Worm (Caenorhabditis elegans) whole organism, L2 larva: ENCODE measurements around the gene Y75B8A.63.

Source experiments
- C34F6.9 ChIP-seq: fragments of 150-350 bp; optimal IDR thresholded peaks from 2 replicates; lab custom pipeline; 2014; ENCODE audit warnings: missing biosample characterization, missing genetic modification characterization
- F13H6.1 ChIP-seq: sonication (generic microtip); optimal IDR thresholded peaks from 2 replicates; lab custom pipeline; 2016; ENCODE audit warnings: missing genetic modification characterization, missing compliant biosample characterization
- ZK546.5 ChIP-seq: sonication (generic microtip); optimal IDR thresholded peaks from 2 replicates; lab custom pipeline; 2017; ENCODE audit warnings: missing biosample characterization, missing genetic modification characterization
- alr-1 ChIP-seq: fragments of 150-350 bp; optimal IDR thresholded peaks from 2 replicates; lab custom pipeline; 2014; ENCODE audit warnings: missing biosample characterization, missing genetic modification characterization
- aly-2 ChIP-seq: fragments of 150-350 bp; optimal IDR thresholded peaks from 2 replicates; lab custom pipeline; 2014; ENCODE audit warnings: missing biosample characterization, missing genetic modification characterization
- ama-1 ChIP-seq: fragments of 150-350 bp; optimal IDR thresholded peaks from 2 replicates; lab custom pipeline; 2018; ENCODE audit warnings: inconsistent platforms
- ceh-16 ChIP-seq: fragments of 150-350 bp; optimal IDR thresholded peaks from 2 replicates; lab custom pipeline; 2014; ENCODE audit warnings: missing biosample characterization, missing genetic modification characterization
- ceh-82 ChIP-seq: fragments of 150-350 bp; optimal IDR thresholded peaks from 2 replicates; lab custom pipeline; 2014; ENCODE audit warnings: missing biosample characterization, missing genetic modification characterization
- crh-2 ChIP-seq: sonication (generic microtip); optimal IDR thresholded peaks from 2 replicates; lab custom pipeline; 2017; ENCODE audit warnings: missing biosample characterization, missing genetic modification characterization
- elt-1 ChIP-seq: fragments of 150-350 bp; optimal IDR thresholded peaks from 2 replicates; lab custom pipeline; 2014; ENCODE audit warnings: missing biosample characterization, missing genetic modification characterization
- elt-3 ChIP-seq: sonication (generic microtip); optimal IDR thresholded peaks from 2 replicates; lab custom pipeline; 2017; ENCODE audit warnings: missing biosample characterization, missing genetic modification characterization
- gmeb-1 ChIP-seq: fragments of 150-350 bp; optimal IDR thresholded peaks from 2 replicates; lab custom pipeline; 2014; ENCODE audit warnings: missing biosample characterization, missing genetic modification characterization
- lin-11 ChIP-seq: fragments of 150-350 bp; sonication (generic microtip); optimal IDR thresholded peaks from 2 replicates; lab custom pipeline; 2014; ENCODE audit warnings: missing biosample characterization, missing genetic modification characterization, inconsistent platforms, mixed read lengths
- lin-13 ChIP-seq: fragments of 150-350 bp; optimal IDR thresholded peaks from 2 replicates; lab custom pipeline; 2014; ENCODE audit warnings: missing biosample characterization, missing genetic modification reagents, missing genetic modification characterization
- lsy-2 ChIP-seq, 2 experiments: fragments of 150-350 bp in 1 of 2; sonication (generic microtip) in 1 of 2; optimal IDR thresholded peaks; 2 replicates each; lab custom pipeline; 2014 to 2017; ENCODE audit warnings: missing biosample characterization in 2 of 2, missing genetic modification characterization in 2 of 2
- mab-5 ChIP-seq: fragments of 150-350 bp; optimal IDR thresholded peaks from 2 replicates; lab custom pipeline; 2014; ENCODE audit warnings: missing biosample characterization, missing genetic modification characterization
- mbf-1 ChIP-seq: sonication (generic microtip); optimal IDR thresholded peaks from 2 replicates; lab custom pipeline; 2017; ENCODE audit warnings: missing biosample characterization, missing genetic modification characterization
- mdl-1 ChIP-seq, 2 experiments: fragments of 150-350 bp in 1 of 2; sonication (generic microtip) in 1 of 2; optimal IDR thresholded peaks; 2 replicates each; lab custom pipeline; 2017; ENCODE audit warnings: missing biosample characterization in 2 of 2, missing genetic modification characterization in 2 of 2
- nhr-10 ChIP-seq: sonication (generic microtip); optimal IDR thresholded peaks from 2 replicates; lab custom pipeline; 2017; ENCODE audit warnings: missing biosample characterization, missing genetic modification characterization
- nhr-12 ChIP-seq: fragments of 150-350 bp; optimal IDR thresholded peaks from 2 replicates; lab custom pipeline; 2014; ENCODE audit warnings: missing biosample characterization, missing genetic modification characterization
- nhr-129 ChIP-seq: fragments of 150-350 bp; optimal IDR thresholded peaks from 2 replicates; lab custom pipeline; 2014; ENCODE audit warnings: missing biosample characterization, missing genetic modification characterization
- nhr-21 ChIP-seq: fragments of 150-350 bp; optimal IDR thresholded peaks from 2 replicates; lab custom pipeline; 2014; ENCODE audit warnings: missing biosample characterization, missing genetic modification characterization
- nhr-23 ChIP-seq: fragments of 150-350 bp; optimal IDR thresholded peaks from 2 replicates; lab custom pipeline; 2014; ENCODE audit warnings: missing biosample characterization, missing genetic modification reagents, missing genetic modification characterization
- nhr-25 ChIP-seq: fragments of 150-350 bp; sonication (generic microtip); optimal IDR thresholded peaks from 3 replicates; lab custom pipeline; 2014; ENCODE audit warnings: missing biosample characterization, missing genetic modification characterization
- nhr-6 ChIP-seq: fragments of 150-350 bp; optimal IDR thresholded peaks from 2 replicates; lab custom pipeline; 2014; ENCODE audit warnings: missing biosample characterization, missing genetic modification characterization
- peb-1 ChIP-seq: fragments of 150-350 bp; optimal IDR thresholded peaks from 2 replicates; lab custom pipeline; 2014; ENCODE audit warnings: missing biosample characterization, missing genetic modification characterization
- sem-4 ChIP-seq: fragments of 150-350 bp; optimal IDR thresholded peaks from 2 replicates; lab custom pipeline; 2014; ENCODE audit warnings: missing biosample characterization, missing genetic modification reagents, missing genetic modification characterization
- skn-1 ChIP-seq: sonication (generic microtip); optimal IDR thresholded peaks from 2 replicates; lab custom pipeline; 2017; ENCODE audit warnings: missing biosample characterization, missing genetic modification characterization
- sma-3 ChIP-seq: sonication (generic microtip); optimal IDR thresholded peaks from 2 replicates; lab custom pipeline; 2016; ENCODE audit warnings: missing genetic modification reagents, missing genetic modification characterization, missing compliant biosample characterization
- sma-9 ChIP-seq, 2 experiments: fragments of 150-350 bp in 1 of 2; sonication (generic microtip) in 1 of 2; optimal IDR thresholded peaks; 2 replicates each; lab custom pipeline; 2014 to 2016; ENCODE audit warnings: missing genetic modification characterization in 2 of 2, mild to moderate bottlenecking in 1 of 2, missing biosample characterization in 1 of 2, missing compliant biosample characterization in 1 of 2, missing genetic modification reagents in 1 of 2, moderate library complexity in 1 of 2
- snpc-4 ChIP-seq: fragments of 150-350 bp; optimal IDR thresholded peaks from 2 replicates; lab custom pipeline; 2014; ENCODE audit warnings: missing biosample characterization, missing genetic modification characterization
- unc-55 ChIP-seq: fragments of 150-350 bp; sonication (generic microtip); optimal IDR thresholded peaks from 3 replicates; lab custom pipeline; 2014; ENCODE audit warnings: missing biosample characterization, missing genetic modification reagents, missing genetic modification characterization
- zag-1 ChIP-seq: fragments of 150-350 bp; optimal IDR thresholded peaks from 2 replicates; lab custom pipeline; 2014; ENCODE audit warnings: missing biosample characterization, missing genetic modification characterization
- ztf-11 ChIP-seq: sonication (generic microtip); optimal IDR thresholded peaks from 2 replicates; lab custom pipeline; 2017; ENCODE audit warnings: missing biosample characterization, missing genetic modification characterization
- ztf-4 ChIP-seq: fragments of 150-350 bp; optimal IDR thresholded peaks from 2 replicates; lab custom pipeline; 2014; ENCODE audit warnings: missing biosample characterization, missing genetic modification characterization

The Y75B8A.63 gene

DNA sequence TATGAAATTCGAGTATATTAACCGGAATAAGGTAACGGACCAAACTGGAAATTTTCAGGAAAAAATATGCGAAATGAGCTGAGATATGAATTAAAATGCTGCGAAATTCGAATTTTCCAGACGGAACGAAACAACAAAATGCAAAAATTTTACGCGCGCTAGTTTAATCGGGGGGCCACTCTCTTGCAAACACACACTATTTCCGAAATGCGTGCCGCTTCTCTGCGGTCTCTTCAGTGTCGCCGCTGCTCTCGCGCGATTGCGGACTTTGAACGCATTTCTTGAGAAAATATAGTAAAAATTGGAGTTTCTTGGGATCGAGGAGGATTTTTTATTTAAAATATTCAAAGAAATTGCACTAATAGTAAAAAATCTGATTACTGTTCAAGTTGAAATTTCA, 41.7 kb downstream of the Y75B8A.63 start:
- TF ChIP-seq mbf-1 (tag; lab: Kevin White, UChicago) (peak; percentile 15), mdl-1 (tag; optimal IDR thresholded peaks at IDR 0.05; lab: Kevin White, UChicago) (no peak), sem-4 (tag; lab: Kevin White, UChicago) (peak; percentile 56), aly-2 (no peak), unc-55 (peak; percentile 68), peb-1 (no peak), skn-1 (no peak), C34F6.9 (no peak), lin-13 (GFP tag; lab: Kevin White, UChicago) (no peak), nhr-10 (tag; lab: Kevin White, UChicago) (no peak), crh-2 (tag; lab: Kevin White, UChicago) (no peak), elt-3 (tag; lab: Kevin White, UChicago) (no peak), elt-1 (no peak), nhr-21 (tag; lab: Kevin White, UChicago) (no peak), mab-5 (tag; lab: Kevin White, UChicago) (no peak), ztf-11 (tag; lab: Kevin White, UChicago) (no peak), lin-11 (peak; percentile 75), nhr-129 (tag; lab: Kevin White, UChicago) (peak; percentile 2), gmeb-1 (tag; lab: Kevin White, UChicago) (peak; percentile 3), ztf-4 (tag; lab: Kevin White, UChicago) (no peak), nhr-25 (no peak)

DNA sequence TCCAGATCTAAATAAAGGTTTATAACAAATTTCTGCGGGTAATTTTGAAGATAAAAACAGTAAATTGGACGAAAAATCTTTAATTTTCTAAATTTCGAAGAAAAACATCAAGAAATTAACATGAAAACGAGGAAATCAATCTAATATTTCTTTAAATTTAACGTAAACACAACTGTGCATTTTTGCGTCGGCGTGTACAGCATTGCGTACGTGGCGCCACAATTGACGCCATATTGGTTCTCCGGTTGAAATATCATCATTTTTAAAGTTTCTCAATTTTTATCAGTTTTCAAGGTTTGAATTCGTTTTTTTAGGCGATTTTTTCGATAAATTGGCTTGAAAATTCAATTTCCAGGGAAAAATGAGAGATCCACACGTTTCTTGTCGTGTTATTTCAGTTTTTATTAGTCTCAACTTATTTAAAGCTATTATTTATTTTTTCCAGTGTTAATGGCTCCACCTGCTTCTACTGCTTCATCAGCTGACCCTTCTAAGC, 42.3 kb downstream of the Y75B8A.63 start, which contains the start of gene rpt-6:
TSS of gene rpt-6 (plus strand) at position 446 of the 496 bp plus-strand sequence.
- peak; percentile 60 for TF ChIP-seq F13H6.1 (tag; lab: Kevin White, UChicago)
- TF ChIP-seq nhr-25: peak; percentile 8
- no peak for TF ChIP-seq zag-1 (tag; lab: Kevin White, UChicago)
- TF ChIP-seq sma-9 (GFP tag; optimal IDR thresholded peaks at IDR 0.05; lab: Kevin White, UChicago): peak; percentile 67
- no peak for TF ChIP-seq sma-9 (tag; optimal IDR thresholded peaks at IDR 0.05; lab: Kevin White, UChicago)
- peak; percentile 49 for TF ChIP-seq ama-1 (lab: Kevin White, UChicago)
- TF ChIP-seq crh-2 (tag; lab: Kevin White, UChicago): peak; percentile 22
- peak; percentile 81 for TF ChIP-seq skn-1
- no peak for TF ChIP-seq ceh-82
- no peak for TF ChIP-seq ZK546.5 (tag; lab: Kevin White, UChicago)
- peak; percentile 75 for TF ChIP-seq unc-55
- TF ChIP-seq nhr-6 (tag; lab: Kevin White, UChicago): peak; percentile 17
- peak; percentile 66 for TF ChIP-seq nhr-129 (tag; lab: Kevin White, UChicago)
- TF ChIP-seq lin-13 (GFP tag; lab: Kevin White, UChicago): peak; percentile 75
- peak; percentile 59 to 77 for TF ChIP-seq lsy-2 (tag; optimal IDR thresholded peaks at IDR 0.05; lab: Kevin White, UChicago)
- TF ChIP-seq gmeb-1 (tag; lab: Kevin White, UChicago): peak; percentile 70
- peak; percentile 53 for TF ChIP-seq sma-3 (GFP tag; lab: Kevin White, UChicago)
- peak; percentile 35 for TF ChIP-seq snpc-4
- peak; percentile 54 for TF ChIP-seq mab-5 (tag; lab: Kevin White, UChicago)
- peak; percentile 51 for TF ChIP-seq C34F6.9
- no peak for TF ChIP-seq lin-11

DNA sequence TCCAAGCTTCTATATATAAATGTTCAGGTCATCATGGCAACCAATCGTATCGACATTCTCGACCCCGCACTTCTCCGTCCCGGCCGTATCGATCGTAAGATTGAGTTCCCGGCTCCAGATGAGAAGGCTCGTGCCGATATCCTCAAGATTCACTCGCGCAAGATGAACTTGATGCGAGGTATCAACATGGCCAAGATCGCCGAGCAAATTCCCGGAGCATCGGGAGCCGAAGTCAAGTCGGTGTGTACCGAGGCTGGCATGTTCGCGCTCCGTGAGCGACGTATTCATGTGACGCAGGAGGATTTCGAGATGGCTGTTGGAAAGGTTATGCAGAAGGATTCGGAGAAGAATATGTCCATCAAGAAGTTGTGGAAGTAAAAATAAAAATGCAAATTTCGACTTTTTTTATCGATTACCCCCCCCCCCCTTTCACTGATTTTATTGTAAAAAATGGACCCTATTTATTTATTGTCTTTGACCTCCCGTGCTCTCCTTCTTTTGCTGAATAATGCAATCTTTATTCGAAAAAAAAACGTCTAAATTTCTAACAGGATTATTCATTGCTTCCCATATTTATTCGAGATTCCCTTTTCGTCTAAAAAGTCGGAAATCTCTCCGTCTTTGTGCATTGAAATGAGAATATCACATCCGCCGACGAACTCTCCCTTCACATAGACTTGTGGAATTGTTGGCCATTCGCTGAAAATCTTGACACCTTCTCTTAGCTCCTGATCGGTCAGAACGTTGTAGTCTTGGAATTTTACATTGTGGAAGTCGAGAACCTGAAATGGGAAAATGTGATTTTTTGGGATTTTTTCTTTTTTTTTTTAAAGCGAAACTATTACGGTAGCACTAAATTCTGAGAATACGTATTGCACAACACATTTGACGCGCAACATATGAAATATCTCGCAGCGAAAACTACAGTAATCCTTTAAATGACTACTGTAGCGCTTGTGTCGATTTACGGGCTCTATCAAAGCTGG, 44.6 kb downstream of the Y75B8A.63 start:
- TF ChIP-seq elt-1 (no peak), nhr-23 (tag; lab: Kevin White, UChicago) (no peak), sma-3 (GFP tag; lab: Kevin White, UChicago) (no peak), mbf-1 (tag; lab: Kevin White, UChicago) (no peak), ceh-16 (no peak), F13H6.1 (tag; lab: Kevin White, UChicago) (no peak), alr-1 (tag; lab: Kevin White, UChicago) (no peak), nhr-12 (tag; lab: Kevin White, UChicago) (no peak), unc-55 (no peak), elt-3 (tag; lab: Kevin White, UChicago) (no peak)
